Fruit fly (Drosophila melanogaster) S2 (cell line): ENCODE results near the gene Stt3B.

Experiments
- CG8478 ChIP-seq: fragments of >200 bp; optimal IDR thresholded peaks from 2 replicates; lab custom pipeline; 2018
- CTCF ChIP-seq, 2 experiments: fragments of >200 bp; optimal IDR thresholded peaks; 2 replicates each; lab custom pipeline; 2018

- TF ChIP-seq CG8478 (lab: Kevin White, UChicago) (no peak), CTCF (optimal IDR thresholded peaks at IDR 0.05; lab: Kevin White, UChicago) (no peak)
Observed at dm6 chr3R:25047504-25047903, 21.9 kb downstream of the Stt3B start, which contains the start of gene CG11790.
